Worm (Caenorhabditis elegans): ENCODE measurements around the gene col-139.

DNA sequence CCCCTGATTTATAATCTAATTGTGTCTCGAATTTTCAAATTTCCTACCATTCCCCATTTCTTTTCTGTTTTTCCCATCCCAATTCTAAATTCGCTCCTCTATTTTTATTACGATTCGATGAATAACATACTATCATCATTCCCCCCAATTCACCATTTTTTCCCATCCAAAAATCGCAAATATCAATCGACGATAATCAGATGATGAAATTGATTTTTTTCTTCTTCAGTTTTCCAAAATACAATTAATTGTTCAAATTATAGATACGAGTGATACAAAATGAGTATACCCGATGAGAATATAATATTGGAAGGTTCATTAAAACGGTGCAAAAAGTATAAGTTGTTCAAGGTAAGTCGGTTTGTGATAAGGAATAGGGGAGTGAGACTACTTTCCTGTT, 11.1 kb downstream of the col-139 start, which contains the start of gene soc-1:
- TF ChIP-seq nhr-6 (tag; optimal IDR thresholded peaks at IDR 0.05), result no peak
- TF ChIP-seq ama-1 (optimal IDR thresholded peaks at IDR 0.05), result no peak
- no peak for TF ChIP-seq sma-3 (GFP tag; optimal IDR thresholded peaks at IDR 0.05)
- no peak for TF ChIP-seq nhr-77 (tag; optimal IDR thresholded peaks at IDR 0.05)
- TF ChIP-seq ztf-4 (tag; optimal IDR thresholded peaks at IDR 0.05), result no peak
- no peak for TF ChIP-seq snpc-4 (tag; optimal IDR thresholded peaks at IDR 0.05)
- TF ChIP-seq Y55F3AM.14 (GFP tag; optimal IDR thresholded peaks at IDR 0.05), result no peak
- TF ChIP-seq skn-1 (tag; optimal IDR thresholded peaks at IDR 0.05), result no peak
- no peak for TF ChIP-seq dmd-4 (tag; optimal IDR thresholded peaks at IDR 0.05)
- TF ChIP-seq nhr-10 (tag; optimal IDR thresholded peaks at IDR 0.05), result no peak
- no peak for TF ChIP-seq nhr-237 (tag; optimal IDR thresholded peaks at IDR 0.05)
- TF ChIP-seq lin-39 (tag; optimal IDR thresholded peaks at IDR 0.05), result no peak
- TF ChIP-seq egl-27 (tag; optimal IDR thresholded peaks at IDR 0.05), result no peak
- peak; percentile 69 for TF ChIP-seq nhr-129 (tag; optimal IDR thresholded peaks at IDR 0.05)

Data from whole organism, L2 larva.